Fruit fly (Drosophila melanogaster) whole organism, embryonic: Measurements from ENCODE around the gene Dpm2.

Experiments
- CG11695 ChIP-seq: fragments of 200-800 bp; sonication (Bioruptor generic); IDR thresholded peaks from 3 replicates; pipeline ENCODE4 v1.3.6; 2022; ENCODE audit warnings: missing biosample characterization, missing genetic modification characterization
- CG12071 ChIP-seq: fragments of 200-800 bp; sonication (Bioruptor generic); optimal IDR thresholded peaks from 3 replicates; lab custom pipeline; 2018; ENCODE audit warnings: missing biosample characterization, mild to moderate bottlenecking, missing genetic modification characterization
- CG15479 ChIP-seq: fragments of 200-800 bp; sonication (Bioruptor generic); optimal IDR thresholded peaks from 3 replicates; lab custom pipeline; 2019; ENCODE audit warnings: missing biosample characterization, mild to moderate bottlenecking, missing genetic modification characterization, moderate library complexity
- CG15601 ChIP-seq: fragments of 200-800 bp; sonication (Bioruptor generic); optimal IDR thresholded peaks from 3 replicates; lab custom pipeline; 2019; ENCODE audit warnings: missing biosample characterization, mild to moderate bottlenecking, missing genetic modification characterization, moderate library complexity
- CG16813 ChIP-seq: fragments of 200-800 bp; sonication (Bioruptor generic); IDR thresholded peaks from 3 replicates; pipeline ENCODE4 v1.3.6; 2022; ENCODE audit warnings: missing biosample characterization, missing genetic modification characterization; ENCODE audit not compliant: partially characterized antibody
- CG17328 ChIP-seq: fragments of 200-800 bp; sonication (Bioruptor generic); IDR thresholded peaks from 2 replicates; pipeline ENCODE4 v1.3.6; 2022; ENCODE audit warnings: missing biosample characterization, missing genetic modification characterization
- CG30020 ChIP-seq: fragments of 200-800 bp; optimal IDR thresholded peaks from 2 replicates; lab custom pipeline; 2019; ENCODE audit warnings: missing biosample characterization, mild to moderate bottlenecking, missing genetic modification characterization, moderate library complexity
- CG30403 ChIP-seq: fragments of 200-800 bp; sonication (Bioruptor generic); optimal IDR thresholded peaks from 3 replicates; lab custom pipeline; 2016; ENCODE audit warnings: missing biosample characterization, missing genetic modification characterization
- CG7963 ChIP-seq: fragments of 200-800 bp; sonication (Bioruptor generic); IDR thresholded peaks from 3 replicates; pipeline ENCODE4 v1.3.6; 2022; ENCODE audit warnings: missing biosample characterization, missing genetic modification characterization; ENCODE audit not compliant: partially characterized antibody
- CG7987 ChIP-seq: fragments of 200-800 bp; sonication (Bioruptor generic); optimal IDR thresholded peaks from 2 replicates; lab custom pipeline; 2018; ENCODE audit warnings: missing biosample characterization, mild to moderate bottlenecking, missing genetic modification characterization, moderate library complexity
- CG8478 ChIP-seq: fragments of >200 bp; optimal IDR thresholded peaks from 2 replicates; lab custom pipeline; 2018
- Dbx ChIP-seq: fragments of 200-800 bp; sonication (Bioruptor generic); IDR thresholded peaks from 3 replicates; pipeline ENCODE4 v1.3.6; 2022; ENCODE audit warnings: missing biosample characterization, missing genetic modification characterization
- Dref ChIP-seq: fragments of 200-800 bp; sonication (Bioruptor generic); IDR thresholded peaks from 2 replicates; pipeline ENCODE4 v1.3.6; 2022; ENCODE audit warnings: missing biosample characterization, missing genetic modification characterization
- H2.0 ChIP-seq: fragments of 200-800 bp; sonication (Bioruptor generic); IDR thresholded peaks from 2 replicates; pipeline ENCODE4 v1.3.6; 2022; ENCODE audit warnings: missing biosample characterization, missing genetic modification characterization
- HmgD ChIP-seq: fragments of 200-800 bp; sonication (Bioruptor generic); optimal IDR thresholded peaks from 3 replicates; lab custom pipeline; 2016; ENCODE audit warnings: missing biosample characterization, missing genetic modification characterization
- Hmx ChIP-seq: fragments of 200-800 bp; sonication (Bioruptor generic); optimal IDR thresholded peaks from 2 replicates; lab custom pipeline; 2016; ENCODE audit warnings: missing biosample characterization, missing genetic modification characterization
- MESR4 ChIP-seq: fragments of 200-800 bp; sonication (Bioruptor generic); optimal IDR thresholded peaks from 2 replicates; lab custom pipeline; 2018; ENCODE audit warnings: missing biosample characterization, mild to moderate bottlenecking, missing genetic modification characterization, moderate library complexity
- Mes4 ChIP-seq: fragments of 200-800 bp; sonication (Bioruptor generic); optimal IDR thresholded peaks from 2 replicates; lab custom pipeline; 2016; ENCODE audit warnings: missing biosample characterization, missing genetic modification characterization
- Myb ChIP-seq: fragments of 200-800 bp; sonication (Bioruptor generic); optimal IDR thresholded peaks from 2 replicates; lab custom pipeline; 2016; ENCODE audit warnings: missing biosample characterization, missing genetic modification characterization
- NC2α ChIP-seq: fragments of 200-800 bp; sonication (Bioruptor generic); optimal IDR thresholded peaks from 2 replicates; lab custom pipeline; 2016; ENCODE audit warnings: missing biosample characterization, missing genetic modification characterization
- Neu2 ChIP-seq: fragments of 200-800 bp; sonication (Bioruptor generic); optimal IDR thresholded peaks from 3 replicates; lab custom pipeline; 2016; ENCODE audit warnings: missing biosample characterization, missing genetic modification characterization, borderline replicate concordance
- Sry-δ ChIP-seq: fragments of 200-800 bp; sonication (Bioruptor generic); optimal IDR thresholded peaks from 2 replicates; lab custom pipeline; 2016; ENCODE audit warnings: missing biosample characterization, missing genetic modification characterization
- Xrp1 ChIP-seq: fragments of 200-800 bp; sonication (Bioruptor generic); IDR thresholded peaks from 2 replicates; pipeline ENCODE4 v1.3.6; 2022; ENCODE audit warnings: missing biosample characterization, missing genetic modification characterization
- YL-1 ChIP-seq: fragments of 200-800 bp; sonication (Bioruptor generic); optimal IDR thresholded peaks from 3 replicates; lab custom pipeline; 2017; ENCODE audit warnings: missing biosample characterization, mild to moderate bottlenecking, missing genetic modification characterization
- ara ChIP-seq: fragments of 200-800 bp; sonication (Bioruptor generic); IDR thresholded peaks from 2 replicates; pipeline ENCODE4 v1.3.6; 2022; ENCODE audit warnings: missing biosample characterization, missing genetic modification characterization
- bowl ChIP-seq: fragments of 200-800 bp; sonication (Bioruptor generic); IDR thresholded peaks from 2 replicates; pipeline ENCODE4 v1.3.6; 2022; ENCODE audit warnings: missing biosample characterization, missing genetic modification characterization
- br ChIP-seq: fragments of >200 bp; optimal IDR thresholded peaks from 2 replicates; lab custom pipeline; 2017
- chm ChIP-seq: fragments of 200-800 bp; sonication (Bioruptor generic); IDR thresholded peaks from 2 replicates; pipeline ENCODE4 v1.3.6; 2022; ENCODE audit warnings: missing biosample characterization, missing genetic modification characterization
- ci ChIP-seq: fragments of 200-800 bp; sonication (Bioruptor generic); IDR thresholded peaks from 3 replicates; pipeline ENCODE4 v1.3.6; 2022; ENCODE audit warnings: missing biosample characterization, missing genetic modification characterization
- crol ChIP-seq: fragments of 200-800 bp; sonication (Bioruptor generic); IDR thresholded peaks from 2 replicates; pipeline ENCODE4 v1.3.6; 2022; ENCODE audit warnings: missing biosample characterization, missing genetic modification characterization
- cwo ChIP-seq: fragments of 200-800 bp; sonication (Bioruptor generic); optimal IDR thresholded peaks from 3 replicates; lab custom pipeline; 2017; ENCODE audit warnings: missing biosample characterization, missing genetic modification characterization, mild to moderate bottlenecking, moderate library complexity, missing genetic modification reagents
- dm ChIP-seq: fragments of 200-800 bp; sonication (Bioruptor generic); optimal IDR thresholded peaks from 3 replicates; lab custom pipeline; 2016; ENCODE audit warnings: missing biosample characterization, missing genetic modification characterization
- hbn ChIP-seq: fragments of 200-800 bp; sonication (Bioruptor generic); IDR thresholded peaks from 2 replicates; pipeline ENCODE4 v1.3.6; 2022; ENCODE audit warnings: missing biosample characterization, missing genetic modification characterization; ENCODE audit not compliant: partially characterized antibody
- insv ChIP-seq, 2 experiments: fragments of 200-800 bp; sonication (Bioruptor generic); optimal IDR thresholded peaks; 3 replicates each; lab custom pipeline; 2016 to 2018; ENCODE audit warnings: missing biosample characterization in 2 of 2, missing genetic modification characterization in 2 of 2
- mld ChIP-seq: fragments of 200-800 bp; sonication (Bioruptor generic); IDR thresholded peaks from 3 replicates; pipeline ENCODE4 v1.3.6; 2022; ENCODE audit warnings: missing biosample characterization, missing genetic modification characterization; ENCODE audit not compliant: partially characterized antibody
- nerfin-1 ChIP-seq: fragments of 200-800 bp; sonication (Bioruptor generic); optimal IDR thresholded peaks from 3 replicates; lab custom pipeline; 2019; ENCODE audit warnings: missing biosample characterization, mild to moderate bottlenecking, missing genetic modification characterization, moderate library complexity
- nom ChIP-seq: fragments of 200-800 bp; sonication (Bioruptor generic); optimal IDR thresholded peaks from 2 replicates; lab custom pipeline; 2017; ENCODE audit warnings: missing biosample characterization, missing genetic modification characterization, mild to moderate bottlenecking, moderate library complexity, missing genetic modification reagents
- ranshi ChIP-seq: fragments of 200-800 bp; sonication (Bioruptor generic); IDR thresholded peaks from 2 replicates; pipeline ENCODE4 v1.3.6; 2022; ENCODE audit warnings: missing biosample characterization, missing genetic modification characterization
- rib ChIP-seq: fragments of 200-800 bp; sonication (Bioruptor generic); IDR thresholded peaks from 2 replicates; pipeline ENCODE4 v1.3.6; 2022; ENCODE audit warnings: missing biosample characterization, missing genetic modification characterization
- run ChIP-seq: fragments of 200-800 bp; sonication (Bioruptor generic); optimal IDR thresholded peaks from 3 replicates; lab custom pipeline; 2018; ENCODE audit warnings: missing biosample characterization, mild to moderate bottlenecking, missing genetic modification characterization
- schlank ChIP-seq: fragments of 200-800 bp; sonication (Bioruptor generic); optimal IDR thresholded peaks from 2 replicates; lab custom pipeline; 2018; ENCODE audit warnings: missing biosample characterization, mild to moderate bottlenecking, missing genetic modification characterization
- sd ChIP-seq: fragments of 200-800 bp; sonication (Bioruptor generic); optimal IDR thresholded peaks from 3 replicates; lab custom pipeline; 2018; ENCODE audit warnings: missing biosample characterization, mild to moderate bottlenecking, missing genetic modification characterization, moderate library complexity
- sens ChIP-seq: fragments of 200-800 bp; sonication (Bioruptor generic); peaks from one replicate; lab custom pipeline; 2016; ENCODE audit warnings: missing biosample characterization, missing genetic modification characterization
- sna ChIP-seq: fragments of 200-800 bp; sonication (Bioruptor generic); IDR thresholded peaks from 2 replicates; pipeline ENCODE4 v1.3.6; 2022; ENCODE audit warnings: missing biosample characterization, missing genetic modification characterization; ENCODE audit not compliant: partially characterized antibody
- tna ChIP-seq: fragments of 200-800 bp; sonication (Bioruptor generic); IDR thresholded peaks from 2 replicates; pipeline ENCODE4 v1.3.6; 2022; ENCODE audit warnings: missing biosample characterization, missing genetic modification characterization; ENCODE audit not compliant: partially characterized antibody
- trem ChIP-seq: fragments of 200-800 bp; optimal IDR thresholded peaks from 3 replicates; lab custom pipeline; 2019; ENCODE audit warnings: missing biosample characterization, mild to moderate bottlenecking, missing genetic modification characterization, moderate library complexity
- unc-4 ChIP-seq: fragments of 200-800 bp; sonication (Bioruptor generic); IDR thresholded peaks from 2 replicates; pipeline ENCODE4 v1.3.6; 2022; ENCODE audit warnings: missing biosample characterization, missing genetic modification characterization; ENCODE audit not compliant: partially characterized antibody
- usp ChIP-seq: fragments of >200 bp; optimal IDR thresholded peaks from 2 replicates; lab custom pipeline; 2017; ENCODE audit warnings: missing biosample characterization, missing genetic modification characterization
- wek ChIP-seq: fragments of 200-800 bp; sonication (Bioruptor generic); optimal IDR thresholded peaks from 3 replicates; lab custom pipeline; 2018; ENCODE audit warnings: missing biosample characterization, mild to moderate bottlenecking, missing genetic modification characterization, moderate library complexity

The Dpm2 gene

dm6 chr3L:3303534-3304459 lies 15.6 kb upstream of the Dpm2 start, which contains the start of gene ZnT63C (continued):
- TF ChIP-seq wek (peak; percentile 6), schlank (tag; lab: Kevin White, UChicago) (no peak), Hmx (GFP tag; lab: Kevin White, UChicago) (no peak), CG15479 (GFP tag; lab: Kevin White, UChicago) (peak; percentile 84), CG8478 (lab: Kevin White, UChicago) (peak; percentile 20), YL-1 (GFP tag; lab: Kevin White, UChicago) (peak; percentile 72), NC2α (GFP tag; lab: Kevin White, UChicago) (no peak), Neu2 (GFP tag; lab: Kevin White, UChicago) (no peak), cwo (peak; percentile 51), dm (GFP tag; lab: Kevin White, UChicago) (peak; percentile 21), Dbx (GFP tag; lab: Robert Waterston, UW) (peak; percentile 38; the same call in 1 of the 3 replicates), HmgD (no peak), CG17328 (0 out of 2 replicates have a peak, but pooled peaks have one; percentile 24), MESR4 (GFP tag; lab: Kevin White, UChicago) (peak; percentile 92), CG30403 (GFP tag; lab: Kevin White, UChicago) (no peak), CG12071 (peak; percentile 4), ci (GFP tag; lab: Robert Waterston, UW) (peak; percentile 77; the same call in 2 of the 3 replicates), sd (tag; lab: Kevin White, UChicago) (peak; percentile 58), CG11695 (GFP tag; lab: Robert Waterston, UW) (no peak), hbn (peak; percentile 70), sens (peak; percentile 69), trem (tag; lab: Kevin White, UChicago) (peak; percentile 49), run (tag; lab: Kevin White, UChicago) (peak; percentile 1), br (lab: Kevin White, UChicago) (no peak), usp (no peak), CG7987 (GFP tag; lab: Kevin White, UChicago) (no peak), H2.0 (no peak), CG15601 (tag; lab: Kevin White, UChicago) (no peak), chm (peak; percentile 72), mld (GFP tag; lab: Robert Waterston, UW) (peak; percentile 66), bowl (GFP tag; lab: Robert Waterston, UW) (0 out of 2 replicates have a peak, but pooled peaks have one; percentile 35), CG16813 (GFP tag; lab: Robert Waterston, UW) (peak; percentile 83), Sry-δ (GFP tag; lab: Kevin White, UChicago) (peak; percentile 52), ara (GFP tag; lab: Robert Waterston, UW) (peak; percentile 28; the same call in 1 of the 2 replicates), Dref (GFP tag; lab: Robert Waterston, UW) (peak; percentile 84), rib (GFP tag; lab: Robert Waterston, UW) (0 out of 2 replicates have a peak, but pooled peaks have one; percentile 16), nerfin-1 (tag; lab: Kevin White, UChicago) (peak; percentile 99), Xrp1 (GFP tag; lab: Robert Waterston, UW) (no peak), unc-4 (GFP tag; lab: Robert Waterston, UW) (peak; percentile 78), sna (GFP tag; lab: Robert Waterston, UW) (peak; percentile 62), nom (GFP tag; lab: Kevin White, UChicago) (peak; percentile 79), ranshi (GFP tag; lab: Robert Waterston, UW) (no peak), tna (peak; percentile 93), CG30020 (tag; lab: Kevin White, UChicago) (peak; percentile 18), Myb (GFP tag; lab: Kevin White, UChicago) (peak; percentile 97), insv (GFP tag; optimal IDR thresholded peaks at IDR 0.05; lab: Kevin White, UChicago) (no peak), crol (peak; percentile 89), Mes4 (GFP tag; lab: Kevin White, UChicago) (no peak), CG7963 (GFP tag; lab: Robert Waterston, UW) (peak; percentile 89)
